Fruit fly (Drosophila melanogaster) whole organism, prepupa: ENCODE measurements around the gene kuz.

Source experiments
- Blimp-1 ChIP-seq: fragments of 200-800 bp; sonication (Bioruptor generic); optimal IDR thresholded peaks from 3 replicates; lab custom pipeline; 2017; ENCODE audit warnings: missing biosample characterization, missing genetic modification characterization, mild to moderate bottlenecking, moderate library complexity, missing genetic modification reagents
- CG10631 ChIP-seq: fragments of 200-800 bp; sonication (Bioruptor generic); optimal IDR thresholded peaks from 2 replicates; lab custom pipeline; 2016; ENCODE audit warnings: missing biosample characterization, missing genetic modification characterization
- CG10669 ChIP-seq: fragments of 200-800 bp; sonication (Bioruptor generic); optimal IDR thresholded peaks from 3 replicates; lab custom pipeline; 2018; ENCODE audit warnings: missing biosample characterization, mild to moderate bottlenecking, missing genetic modification characterization, moderate library complexity
- CG11294 ChIP-seq: fragments of 200-800 bp; sonication (Bioruptor generic); IDR thresholded peaks from 2 replicates; pipeline ENCODE4 v1.3.6; 2022; ENCODE audit warnings: missing biosample characterization, missing genetic modification characterization
- CG11762 ChIP-seq: fragments of 200-800 bp; sonication (Bioruptor generic); optimal IDR thresholded peaks from 3 replicates; lab custom pipeline; 2016; ENCODE audit warnings: missing biosample characterization, missing genetic modification characterization; ENCODE audit not compliant: insufficient read depth
- CG15336 ChIP-seq: fragments of 200-800 bp; sonication (Bioruptor generic); IDR thresholded peaks from 2 replicates; pipeline ENCODE4 v1.3.6; 2022; ENCODE audit warnings: missing biosample characterization, missing genetic modification characterization
- CG1621 ChIP-seq: fragments of 200-800 bp; sonication (Bioruptor generic); optimal IDR thresholded peaks from 3 replicates; lab custom pipeline; 2018; ENCODE audit warnings: missing biosample characterization, mild to moderate bottlenecking, missing genetic modification characterization
- CG3032 ChIP-seq: fragments of 200-800 bp; optimal IDR thresholded peaks from 2 replicates; lab custom pipeline; 2019; ENCODE audit warnings: missing biosample characterization, mild to moderate bottlenecking, missing genetic modification characterization, moderate library complexity
- CG32006 ChIP-seq: fragments of 200-800 bp; sonication (Bioruptor generic); optimal IDR thresholded peaks from 3 replicates; lab custom pipeline; 2017; ENCODE audit warnings: missing biosample characterization, mild to moderate bottlenecking, missing genetic modification characterization
- CG34406 ChIP-seq: fragments of 200-800 bp; sonication (Bioruptor generic); optimal IDR thresholded peaks from 3 replicates; lab custom pipeline; 2016; ENCODE audit warnings: missing biosample characterization, missing genetic modification characterization
- CG4318 ChIP-seq: fragments of 200-800 bp; sonication (Bioruptor generic); optimal IDR thresholded peaks from 3 replicates; lab custom pipeline; 2017; ENCODE audit warnings: missing biosample characterization, mild to moderate bottlenecking, missing genetic modification characterization
- CG6163 ChIP-seq: fragments of 200-800 bp; sonication (Bioruptor generic); IDR thresholded peaks from 3 replicates; pipeline ENCODE4 v1.3.6; 2022; ENCODE audit warnings: missing biosample characterization, missing genetic modification characterization
- CG6276 ChIP-seq: fragments of 200-800 bp; sonication (Bioruptor generic); optimal IDR thresholded peaks from 2 replicates; lab custom pipeline; 2017; ENCODE audit warnings: missing biosample characterization, mild to moderate bottlenecking, missing genetic modification characterization
- CG6792 ChIP-seq: fragments of 200-800 bp; sonication (Bioruptor generic); optimal IDR thresholded peaks from 3 replicates; lab custom pipeline; 2016; ENCODE audit warnings: missing biosample characterization, missing genetic modification characterization
- CG6808 ChIP-seq: fragments of 200-800 bp; sonication (Bioruptor generic); optimal IDR thresholded peaks from 3 replicates; lab custom pipeline; 2017; ENCODE audit warnings: missing biosample characterization, missing genetic modification characterization, mild to moderate bottlenecking, moderate library complexity, missing genetic modification reagents
- CG6854 ChIP-seq: fragments of 200-800 bp; sonication (Bioruptor generic); optimal IDR thresholded peaks from 2 replicates; lab custom pipeline; 2017; ENCODE audit warnings: missing biosample characterization, mild to moderate bottlenecking, missing genetic modification characterization
- CG7368 ChIP-seq: fragments of 200-800 bp; sonication (Bioruptor generic); optimal IDR thresholded peaks from 3 replicates; lab custom pipeline; 2016; ENCODE audit warnings: missing biosample characterization, missing genetic modification characterization
- CG9139 ChIP-seq: fragments of 200-800 bp; sonication (Bioruptor generic); optimal IDR thresholded peaks from 3 replicates; lab custom pipeline; 2017; ENCODE audit warnings: missing biosample characterization, mild to moderate bottlenecking, missing genetic modification characterization
- Eip75B ChIP-seq: fragments of 200-800 bp; sonication (Bioruptor generic); optimal IDR thresholded peaks from 3 replicates; lab custom pipeline; 2016; ENCODE audit warnings: missing biosample characterization, missing genetic modification characterization
- Eip78C ChIP-seq: fragments of 200-800 bp; sonication (Bioruptor generic); peaks from one replicate; lab custom pipeline; 2016; ENCODE audit warnings: missing biosample characterization, missing genetic modification characterization
- Eip93F ChIP-seq: fragments of 200-800 bp; sonication (Bioruptor generic); optimal IDR thresholded peaks from 2 replicates; lab custom pipeline; 2016; ENCODE audit warnings: missing biosample characterization, mild to moderate bottlenecking, missing genetic modification characterization
- Ets96B ChIP-seq: fragments of 200-800 bp; optimal IDR thresholded peaks from 2 replicates; lab custom pipeline; 2019; ENCODE audit warnings: missing biosample characterization, mild to moderate bottlenecking, missing genetic modification characterization, moderate library complexity
- Gug ChIP-seq: fragments of 200-800 bp; sonication (Bioruptor generic); IDR thresholded peaks from 2 replicates; pipeline ENCODE4 v1.3.6; 2022; ENCODE audit warnings: missing biosample characterization, missing genetic modification characterization
- Hr38 ChIP-seq: sonication (Bioruptor generic); optimal IDR thresholded peaks from 2 replicates; lab custom pipeline; 2016; ENCODE audit warnings: missing biosample characterization, missing genetic modification characterization
- Hr39 ChIP-seq: fragments of 200-800 bp; sonication (Bioruptor generic); optimal IDR thresholded peaks from 2 replicates; lab custom pipeline; 2016; ENCODE audit warnings: missing biosample characterization, missing genetic modification characterization
- Met ChIP-seq: fragments of 200-800 bp; sonication (Bioruptor generic); optimal IDR thresholded peaks from 3 replicates; lab custom pipeline; 2016; ENCODE audit warnings: missing biosample characterization, missing genetic modification characterization
- Smox ChIP-seq: fragments of 200-800 bp; sonication (Bioruptor generic); optimal IDR thresholded peaks from 3 replicates; lab custom pipeline; 2016; ENCODE audit warnings: missing biosample characterization, missing genetic modification characterization
- Sox102F ChIP-seq: fragments of 200-800 bp; sonication (Bioruptor generic); optimal IDR thresholded peaks from 2 replicates; lab custom pipeline; 2016; ENCODE audit warnings: missing biosample characterization, mild to moderate bottlenecking, missing genetic modification characterization
- Sox15 ChIP-seq: fragments of 200-800 bp; sonication (Bioruptor generic); optimal IDR thresholded peaks from 3 replicates; lab custom pipeline; 2016; ENCODE audit warnings: missing biosample characterization, missing genetic modification characterization
- achi ChIP-seq: fragments of 200-800 bp; sonication (Bioruptor generic); optimal IDR thresholded peaks from 3 replicates; lab custom pipeline; 2016; ENCODE audit warnings: missing biosample characterization, missing genetic modification characterization
- acj6 ChIP-seq: fragments of 200-800 bp; sonication (Bioruptor generic); optimal IDR thresholded peaks from 3 replicates; lab custom pipeline; 2016; ENCODE audit warnings: missing biosample characterization, missing genetic modification characterization
- cyc ChIP-seq: fragments of 200-800 bp; sonication (Bioruptor generic); optimal IDR thresholded peaks from 3 replicates; lab custom pipeline; 2016; ENCODE audit warnings: missing biosample characterization, missing genetic modification characterization
- dac ChIP-seq: fragments of 200-800 bp; sonication (Bioruptor generic); optimal IDR thresholded peaks from 2 replicates; lab custom pipeline; 2017; ENCODE audit warnings: missing biosample characterization, mild to moderate bottlenecking, missing genetic modification characterization
- dsx ChIP-seq: fragments of 200-800 bp; optimal IDR thresholded peaks from 3 replicates; lab custom pipeline; 2019; ENCODE audit warnings: missing biosample characterization, mild to moderate bottlenecking, missing genetic modification characterization, moderate library complexity; ENCODE audit not compliant: poor library complexity, severe bottlenecking
- eg ChIP-seq: fragments of 200-800 bp; sonication (Bioruptor generic); IDR thresholded peaks from 3 replicates; pipeline ENCODE4 v1.3.6; 2022; ENCODE audit warnings: missing biosample characterization, missing genetic modification characterization
- esn ChIP-seq: fragments of 200-800 bp; sonication (Bioruptor generic); optimal IDR thresholded peaks from 2 replicates; lab custom pipeline; 2016; ENCODE audit warnings: missing biosample characterization, mild to moderate bottlenecking, missing genetic modification characterization, moderate library complexity
- fd85E ChIP-seq: fragments of 200-800 bp; sonication (Bioruptor generic); optimal IDR thresholded peaks from 3 replicates; lab custom pipeline; 2016; ENCODE audit warnings: missing biosample characterization, missing genetic modification characterization
- fkh ChIP-seq: fragments of 200-800 bp; sonication (Bioruptor generic); optimal IDR thresholded peaks from 3 replicates; lab custom pipeline; 2017; ENCODE audit warnings: missing biosample characterization, mild to moderate bottlenecking, missing genetic modification characterization, moderate library complexity
- lz ChIP-seq: fragments of 200-800 bp; sonication (Bioruptor generic); optimal IDR thresholded peaks from 3 replicates; lab custom pipeline; 2016; ENCODE audit warnings: missing biosample characterization, missing genetic modification characterization
- pdm3 ChIP-seq: fragments of 200-800 bp; sonication (Bioruptor generic); optimal IDR thresholded peaks from 3 replicates; lab custom pipeline; 2016; ENCODE audit warnings: missing biosample characterization, missing genetic modification characterization
- salr ChIP-seq, 2 experiments: fragments of 200-800 bp; sonication (Bioruptor generic); optimal IDR thresholded peaks; 3 replicates each; lab custom pipeline; 2016 to 2018; ENCODE audit warnings: missing biosample characterization in 2 of 2, missing genetic modification characterization in 2 of 2, mild to moderate bottlenecking in 1 of 2
- spab ChIP-seq: fragments of 200-800 bp; sonication (Bioruptor generic); optimal IDR thresholded peaks from 2 replicates; lab custom pipeline; 2017; ENCODE audit warnings: missing biosample characterization, mild to moderate bottlenecking, missing genetic modification characterization, missing genetic modification reagents
- svp ChIP-seq: fragments of 200-800 bp; sonication (Bioruptor generic); peaks from one replicate; lab custom pipeline; 2016; ENCODE audit warnings: missing biosample characterization, missing genetic modification characterization
- topi ChIP-seq: fragments of 200-800 bp; sonication (Bioruptor generic); optimal IDR thresholded peaks from 3 replicates; lab custom pipeline; 2016; ENCODE audit warnings: missing biosample characterization, missing genetic modification characterization
- vri ChIP-seq: fragments of 200-800 bp; sonication (Bioruptor generic); optimal IDR thresholded peaks from 3 replicates; lab custom pipeline; 2016; ENCODE audit warnings: missing biosample characterization, mild to moderate bottlenecking, missing genetic modification characterization

kuz gene

dm6 chr2L:13545678-13546077, 4.3 kb upstream of the kuz start (continued):
- TF ChIP-seq CG6808 (GFP tag; lab: Kevin White, UChicago) (peak; percentile 95), achi (GFP tag; lab: Kevin White, UChicago) (peak; percentile 1), Eip78C (GFP tag; lab: Kevin White, UChicago) (peak; percentile 57), Hr38 (GFP tag; lab: Kevin White, UChicago) (no peak), fkh (GFP tag; lab: Kevin White, UChicago) (no peak), svp (GFP tag; lab: Kevin White, UChicago) (no peak), CG6854 (GFP tag; lab: Kevin White, UChicago) (no peak), esn (GFP tag; lab: Kevin White, UChicago) (no peak), Sox102F (GFP tag; lab: Kevin White, UChicago) (no peak), CG6276 (GFP tag; lab: Kevin White, UChicago) (peak; percentile 88), CG6163 (GFP tag; lab: Robert Waterston, UW) (peak; percentile 83), dsx (GFP tag; lab: Kevin White, UChicago) (peak; percentile 85), Sox15 (GFP tag; lab: Kevin White, UChicago) (no peak)

- TF ChIP-seq CG9139 (GFP tag; lab: Kevin White, UChicago) (peak; percentile 55), Blimp-1 (GFP tag; lab: Kevin White, UChicago) (peak; percentile 48), CG11294 (GFP tag; lab: Robert Waterston, UW) (peak; percentile 45; the same call in 1 of the 2 replicates), lz (peak; percentile 85), Smox (GFP tag; lab: Kevin White, UChicago) (peak; percentile 82), acj6 (GFP tag; lab: Kevin White, UChicago) (peak; percentile 76), vri (GFP tag; lab: Kevin White, UChicago) (peak; percentile 41), topi (GFP tag; lab: Kevin White, UChicago) (peak; percentile 86), spab (peak; percentile 85), pdm3 (peak; percentile 78), Sox15 (GFP tag; lab: Kevin White, UChicago) (peak; percentile 73), CG4318 (GFP tag; lab: Kevin White, UChicago) (peak; percentile 69), Hr39 (peak; percentile 88), dac (GFP tag; lab: Kevin White, UChicago) (peak; percentile 2), Eip93F (GFP tag; lab: Kevin White, UChicago) (no peak), CG15336 (no peak), CG1621 (peak; percentile 16), Ets96B (peak; percentile 67), Met (peak; percentile 85), CG32006 (GFP tag; lab: Kevin White, UChicago) (peak; percentile 82), CG11762 (peak; percentile 64), fd85E (GFP tag; lab: Kevin White, UChicago) (no peak), dsx (GFP tag; lab: Kevin White, UChicago) (peak; percentile 52), CG6792 (GFP tag; lab: Kevin White, UChicago) (peak; percentile 77), cyc (GFP tag; lab: Kevin White, UChicago) (peak; percentile 85), CG7368 (GFP tag; lab: Kevin White, UChicago) (peak; percentile 45), CG10669 (peak; percentile 77), CG3032 (tag; lab: Kevin White, UChicago) (peak; percentile 81), salr (GFP tag; optimal IDR thresholded peaks at IDR 0.05; lab: Kevin White, UChicago) (peak; percentile 18 to 79), Gug (GFP tag; lab: Robert Waterston, UW) (no peak), Hr38 (GFP tag; lab: Kevin White, UChicago) (no peak), eg (GFP tag; lab: Robert Waterston, UW) (peak; percentile 40; the same call in 1 of the 3 replicates), Eip78C (GFP tag; lab: Kevin White, UChicago) (peak; percentile 93), CG6854 (GFP tag; lab: Kevin White, UChicago) (peak; percentile 44), Eip75B (GFP tag; lab: Kevin White, UChicago) (peak; percentile 85), CG34406 (GFP tag; lab: Kevin White, UChicago) (peak; percentile 64), achi (GFP tag; lab: Kevin White, UChicago) (peak; percentile 80), fkh (GFP tag; lab: Kevin White, UChicago) (no peak), CG6163 (GFP tag; lab: Robert Waterston, UW) (no peak; the same call in 2 of the 3 replicates), svp (GFP tag; lab: Kevin White, UChicago) (peak; percentile 96), CG10631 (peak; percentile 86)
Measured at dm6 chr2L:13547738-13548726, 1.9 kb upstream of the kuz start.
